Worm (Caenorhabditis elegans) whole organism, L1 larva: Measurements from ENCODE around the gene acs-2.

Source experiments
- ceh-63 ChIP-seq: fragments of 200-800 bp; sonication (Bioruptor generic); optimal IDR thresholded peaks from 2 replicates; lab custom pipeline; 2018; ENCODE audit warnings: mild to moderate bottlenecking, missing genetic modification characterization, missing compliant biosample characterization
- elt-3 ChIP-seq, 6 experiments: fragments of 150-350 bp in 1 of 6; sonication (generic microtip); optimal IDR thresholded peaks; 2 replicates each; lab custom pipeline; 2017 to 2018; ENCODE audit warnings: missing biosample characterization in 6 of 6, missing genetic modification characterization in 6 of 6, inconsistent platforms in 1 of 6
- lin-15B ChIP-seq: fragments of 150-350 bp; sonication (generic microtip); optimal IDR thresholded peaks from 3 replicates; lab custom pipeline; 2014; ENCODE audit warnings: missing biosample characterization, missing genetic modification characterization
- nhr-12 ChIP-seq: sonication (generic microtip); optimal IDR thresholded peaks from 2 replicates; lab custom pipeline; 2017; ENCODE audit warnings: missing biosample characterization, missing genetic modification characterization
- snpc-4 ChIP-seq: fragments of 150-350 bp; optimal IDR thresholded peaks from 2 replicates; lab custom pipeline; 2014; ENCODE audit warnings: missing biosample characterization, missing genetic modification characterization
- sox-4 ChIP-seq: sonication (generic microtip); optimal IDR thresholded peaks from 2 replicates; lab custom pipeline; 2016; ENCODE audit warnings: missing genetic modification characterization, missing compliant biosample characterization

- no peak for TF ChIP-seq sox-4 (tag; lab: Kevin White, UChicago)
- no peak for TF ChIP-seq elt-3 (tag; optimal IDR thresholded peaks at IDR 0.05; lab: Kevin White, UChicago)
- no peak for TF ChIP-seq ceh-63
- no peak for TF ChIP-seq lin-15B (tag; lab: Kevin White, UChicago)
- TF ChIP-seq snpc-4: no peak
- no peak for TF ChIP-seq nhr-12 (tag; lab: Kevin White, UChicago)
These were observed 30.9 kb upstream of the acs-2 start, which contains the start of gene F21A3.4 for ce11 chrV:15536320-15536719.
